Worm (Caenorhabditis elegans) whole organism, dauer: ENCODE data around the gene eif-2A.

Experiments
- unc-62 ChIP-seq: sonication (generic microtip); optimal IDR thresholded peaks from 2 replicates; lab custom pipeline; 2017; ENCODE audit warnings: missing biosample characterization, missing genetic modification reagents, missing genetic modification characterization

The eif-2A gene

ce11 chrII:10416332-10416863 is at the start of gene eif-2A:
Gene eif-2A (plus strand): TSS chrII:10416800.
- no peak for TF ChIP-seq unc-62 (GFP tag; lab: Kevin White, UChicago)

- TF ChIP-seq unc-62 (GFP tag; lab: Kevin White, UChicago): no peak
These were observed 49.4 kb upstream of the eif-2A start, which contains the start of gene ceh-57 for ce11 chrII:10367202-10367601. Gene ceh-57 (minus strand): TSS chrII:10367296.

- TF ChIP-seq unc-62 (GFP tag; lab: Kevin White, UChicago): no peak
These were observed 47.0 kb upstream of the eif-2A start, which contains the start of gene ceh-58 for ce11 chrII:10369547-10370028. Gene ceh-58 (minus strand): TSS chrII:10369597.

ce11 chrII:10370826-10371225 is 45.8 kb upstream of the eif-2A start:
- TF ChIP-seq unc-62 (GFP tag; lab: Kevin White, UChicago): no peak

- no peak for TF ChIP-seq unc-62 (GFP tag; lab: Kevin White, UChicago)
These were observed 43.6 kb upstream of the eif-2A start for ce11 chrII:10373016-10373415.

ce11 chrII:10373536-10374169 is 42.9 kb upstream of the eif-2A start:
- TF ChIP-seq unc-62 (GFP tag; lab: Kevin White, UChicago): no peak

- TF ChIP-seq unc-62 (GFP tag; lab: Kevin White, UChicago): no peak
These were observed 41.8 kb upstream of the eif-2A start for ce11 chrII:10374776-10375175.

- TF ChIP-seq unc-62 (GFP tag; lab: Kevin White, UChicago): no peak
These were observed 38.7 kb upstream of the eif-2A start for ce11 chrII:10377901-10378300.

ce11 chrII:10379546-10379945 is 37.1 kb upstream of the eif-2A start:
- no peak for TF ChIP-seq unc-62 (GFP tag; lab: Kevin White, UChicago)

- no peak for TF ChIP-seq unc-62 (GFP tag; lab: Kevin White, UChicago)
These were observed 34.4 kb upstream of the eif-2A start for ce11 chrII:10382247-10382646.

- TF ChIP-seq unc-62 (GFP tag; lab: Kevin White, UChicago): no peak
These were observed 31.8 kb upstream of the eif-2A start, which contains the start of gene ztf-27 for ce11 chrII:10384680-10385383. Gene ztf-27 (plus strand): TSS chrII:10385333.

- TF ChIP-seq unc-62 (GFP tag; lab: Kevin White, UChicago): no peak
These were observed 28.4 kb upstream of the eif-2A start for ce11 chrII:10388041-10388706.

- TF ChIP-seq unc-62 (GFP tag; lab: Kevin White, UChicago): no peak
These were observed 27.6 kb upstream of the eif-2A start for ce11 chrII:10389038-10389437.

- TF ChIP-seq unc-62 (GFP tag; lab: Kevin White, UChicago): no peak
These were observed 26.8 kb upstream of the eif-2A start for ce11 chrII:10389776-10390175.

ce11 chrII:10390250-10390821 is 26.3 kb upstream of the eif-2A start:
- TF ChIP-seq unc-62 (GFP tag; lab: Kevin White, UChicago): no peak
